Fruit fly (Drosophila melanogaster) whole organism, wandering third instar larva: Measurements from ENCODE around the gene CG32639.

Source experiments
- Abd-B ChIP-seq: fragments of >200 bp; optimal IDR thresholded peaks from 2 replicates; lab custom pipeline; 2017; ENCODE audit warnings: missing biosample characterization, missing genetic modification characterization
- Mio ChIP-seq: sonication (Bioruptor generic); optimal IDR thresholded peaks from 2 replicates; lab custom pipeline; 2016; ENCODE audit warnings: missing biosample characterization, missing genetic modification characterization
- dmrt93B ChIP-seq: fragments of 200-800 bp; sonication (Bioruptor generic); optimal IDR thresholded peaks from 2 replicates; lab custom pipeline; 2018; ENCODE audit warnings: missing biosample characterization, mild to moderate bottlenecking, missing genetic modification characterization
- dsf ChIP-seq: sonication (Bioruptor generic); optimal IDR thresholded peaks from 2 replicates; lab custom pipeline; 2016; ENCODE audit warnings: missing biosample characterization, missing genetic modification characterization, borderline replicate concordance
- h ChIP-seq: fragments of 200-800 bp; sonication (Bioruptor generic); optimal IDR thresholded peaks from 3 replicates; lab custom pipeline; 2016; ENCODE audit warnings: missing biosample characterization, mild to moderate bottlenecking, missing genetic modification characterization
- sage ChIP-seq: fragments of 200-800 bp; sonication (Bioruptor generic); optimal IDR thresholded peaks from 2 replicates; lab custom pipeline; 2016; ENCODE audit warnings: missing biosample characterization, mild to moderate bottlenecking, missing genetic modification characterization
- woc ChIP-seq: sonication (Bioruptor generic); optimal IDR thresholded peaks from 2 replicates; lab custom pipeline; 2016; ENCODE audit warnings: missing biosample characterization, mild to moderate bottlenecking, missing genetic modification characterization

DNA sequence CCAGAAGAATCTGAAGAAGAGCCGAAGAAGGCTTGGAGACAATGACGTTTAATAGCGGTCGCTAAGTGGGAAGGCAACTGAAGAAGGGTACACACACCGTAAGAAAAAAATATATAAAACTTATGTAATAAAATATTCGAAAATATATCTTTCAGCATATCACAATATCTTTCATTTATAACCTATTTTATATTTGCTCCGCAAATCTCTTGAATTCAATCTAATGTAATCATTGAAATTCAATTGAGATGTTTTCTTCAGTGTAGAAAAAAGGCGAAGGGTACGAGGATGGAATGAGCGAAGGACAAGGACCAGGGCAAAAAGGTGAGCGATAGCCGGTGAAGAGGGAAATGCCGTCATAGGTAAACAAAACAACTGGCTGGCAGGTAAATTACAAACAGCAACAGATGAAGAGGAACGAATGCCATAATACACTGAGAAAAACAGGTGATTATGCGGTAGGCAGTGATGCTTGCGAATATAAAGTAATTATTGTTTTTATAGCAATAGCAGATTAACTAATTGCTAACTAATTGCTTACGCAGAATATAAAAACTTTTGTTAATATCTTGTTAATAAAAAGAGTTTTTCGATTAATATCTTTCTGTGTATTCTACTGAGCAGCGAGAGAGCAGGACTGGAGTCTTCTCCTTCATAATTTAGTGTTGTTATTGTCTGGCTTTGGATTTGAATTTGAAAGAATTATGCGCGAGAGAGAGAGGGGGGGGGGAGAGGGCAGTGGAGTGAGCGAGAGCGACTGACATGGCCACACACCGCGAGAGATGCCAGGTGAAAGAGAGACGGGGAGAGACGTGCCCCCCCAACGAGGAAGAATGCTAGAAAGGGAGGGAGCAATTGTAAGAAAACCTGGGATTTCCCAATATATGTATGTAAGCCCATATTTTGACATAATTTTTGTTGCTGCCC is 2.3 kb downstream of the CG32639 start:
- peak; percentile 82 for TF ChIP-seq dmrt93B
- no peak for TF ChIP-seq dsf (GFP tag; lab: Kevin White, UChicago)
- no peak for TF ChIP-seq Abd-B (GFP tag; lab: Kevin White, UChicago)
- peak; percentile 81 for TF ChIP-seq woc (GFP tag; lab: Kevin White, UChicago)
- peak; percentile 90 for TF ChIP-seq h (GFP tag; lab: Kevin White, UChicago)
- peak; percentile 35 for TF ChIP-seq sage (GFP tag; lab: Kevin White, UChicago)
- TF ChIP-seq Mio: no peak
